Worm (Caenorhabditis elegans) whole organism, L4/young adult: Measurements from ENCODE around the gene srw-90.

Source experiments
- W03F9.2 ChIP-seq: fragments of 150-350 bp; optimal IDR thresholded peaks from 2 replicates; lab custom pipeline; 2014; ENCODE audit warnings: missing biosample characterization, missing genetic modification characterization
- dao-5 ChIP-seq: sonication (generic microtip); optimal IDR thresholded peaks from 2 replicates; lab custom pipeline; 2016; ENCODE audit warnings: missing genotype, missing genetic modification characterization, moderate library complexity, missing compliant biosample characterization
- him-1 ChIP-seq: sonication (generic microtip); optimal IDR thresholded peaks from 2 replicates; lab custom pipeline; 2016; ENCODE audit warnings: missing genotype, missing genetic modification reagents, missing genetic modification characterization, missing compliant biosample characterization

DNA sequence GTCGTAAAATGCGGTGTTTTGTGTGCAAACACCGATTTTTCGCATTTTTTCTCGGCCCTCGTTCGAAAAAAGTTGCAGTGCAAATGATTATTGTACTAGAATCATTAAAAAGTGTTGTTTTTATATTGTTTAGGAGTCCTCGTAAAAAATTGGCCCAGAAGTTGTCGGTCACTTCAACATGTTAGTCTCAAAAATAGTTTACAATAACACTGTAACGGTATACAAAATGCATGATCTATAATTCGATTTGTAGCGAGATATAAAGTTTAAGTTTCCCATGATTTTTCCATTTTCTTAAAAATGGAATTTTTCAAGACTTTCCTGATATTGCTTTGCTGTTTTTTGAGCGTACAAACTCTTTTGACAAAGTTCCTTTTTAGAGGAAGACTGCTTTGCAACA is 34.9 kb upstream of the srw-90 start, which contains the start of gene K04F1.8:
- no peak for TF ChIP-seq him-1 (tag; lab: Kevin White, UChicago)
- no peak for TF ChIP-seq dao-5 (tag; lab: Kevin White, UChicago)
- TF ChIP-seq W03F9.2 (tag; lab: Kevin White, UChicago), result no peak
